Fruit fly (Drosophila melanogaster) whole organism, embryonic: ENCODE measurements around the gene CG14174.

Experiments used
- Abd-B ChIP-seq: fragments of 200-800 bp; sonication (Bioruptor generic); optimal IDR thresholded peaks from 2 replicates; lab custom pipeline; 2018; ENCODE audit warnings: missing biosample characterization, mild to moderate bottlenecking, missing genetic modification characterization, moderate library complexity
- Aef1 ChIP-seq: fragments of 200-800 bp; sonication (Bioruptor generic); IDR thresholded peaks from 3 replicates; pipeline ENCODE4 v1.3.6; 2022; ENCODE audit warnings: missing biosample characterization, missing genetic modification characterization
- CG10267 ChIP-seq: fragments of 200-800 bp; sonication (Bioruptor generic); optimal IDR thresholded peaks from 2 replicates; lab custom pipeline; 2018; ENCODE audit warnings: missing biosample characterization, mild to moderate bottlenecking, missing genetic modification characterization, moderate library complexity
- CG11504 ChIP-seq: fragments of 200-800 bp; sonication (Bioruptor generic); optimal IDR thresholded peaks from 3 replicates; lab custom pipeline; 2019; ENCODE audit warnings: missing biosample characterization, mild to moderate bottlenecking, missing genetic modification characterization, moderate library complexity
- CG11695 ChIP-seq: fragments of 200-800 bp; sonication (Bioruptor generic); IDR thresholded peaks from 3 replicates; pipeline ENCODE4 v1.3.6; 2022; ENCODE audit warnings: missing biosample characterization, missing genetic modification characterization
- CG12391 ChIP-seq: fragments of 200-800 bp; sonication (Bioruptor generic); optimal IDR thresholded peaks from 3 replicates; lab custom pipeline; 2018; ENCODE audit warnings: missing biosample characterization, mild to moderate bottlenecking, missing genetic modification characterization, moderate library complexity
- CG13624 ChIP-seq: fragments of 200-800 bp; sonication (Bioruptor generic); optimal IDR thresholded peaks from 2 replicates; lab custom pipeline; 2016; ENCODE audit warnings: missing biosample characterization, missing genetic modification characterization
- CG14014 ChIP-seq: fragments of 200-800 bp; sonication (Bioruptor generic); IDR thresholded peaks from 2 replicates; pipeline ENCODE4 v1.3.6; 2022; ENCODE audit warnings: missing biosample characterization, missing genetic modification characterization
- CG14965 ChIP-seq: fragments of 200-800 bp; sonication (Bioruptor generic); optimal IDR thresholded peaks from 2 replicates; lab custom pipeline; 2016; ENCODE audit warnings: missing biosample characterization, missing genetic modification characterization, borderline replicate concordance
- CG17359 ChIP-seq: fragments of 200-800 bp; sonication (Bioruptor generic); optimal IDR thresholded peaks from 3 replicates; lab custom pipeline; 2018; ENCODE audit warnings: missing biosample characterization, mild to moderate bottlenecking, missing genetic modification characterization, moderate library complexity
- CG17802 ChIP-seq: fragments of 200-800 bp; sonication (Bioruptor generic); optimal IDR thresholded peaks from 2 replicates; lab custom pipeline; 2018; ENCODE audit warnings: missing biosample characterization, mild to moderate bottlenecking, missing genetic modification characterization, moderate library complexity
- CG1792 ChIP-seq: fragments of 200-800 bp; sonication (Bioruptor generic); optimal IDR thresholded peaks from 2 replicates; lab custom pipeline; 2016; ENCODE audit warnings: missing biosample characterization, missing genetic modification characterization
- CG31388 ChIP-seq: fragments of 200-800 bp; sonication (Bioruptor generic); optimal IDR thresholded peaks from 2 replicates; lab custom pipeline; 2016; ENCODE audit warnings: missing biosample characterization, missing genetic modification characterization
- CG31441 ChIP-seq: fragments of 200-800 bp; sonication (Bioruptor generic); IDR thresholded peaks from 2 replicates; pipeline ENCODE4 v1.3.6; 2022; ENCODE audit warnings: missing biosample characterization, missing genetic modification characterization
- CG3838 ChIP-seq: fragments of 200-800 bp; sonication (Bioruptor generic); optimal IDR thresholded peaks from 3 replicates; lab custom pipeline; 2016; ENCODE audit warnings: missing biosample characterization, missing genetic modification characterization
- CG4424 ChIP-seq: fragments of 200-800 bp; sonication (Bioruptor generic); optimal IDR thresholded peaks from 3 replicates; lab custom pipeline; 2016; ENCODE audit warnings: missing biosample characterization, missing genetic modification characterization
- CG4820 ChIP-seq: fragments of 200-800 bp; sonication (Bioruptor generic); optimal IDR thresholded peaks from 3 replicates; lab custom pipeline; 2016; ENCODE audit warnings: missing biosample characterization, missing genetic modification characterization
- CG8290 ChIP-seq, 3 experiments: fragments of 200-800 bp; sonication (Bioruptor generic); optimal IDR thresholded peaks; 2 replicates each; lab custom pipeline; 2016 to 2019; ENCODE audit warnings: missing biosample characterization in 3 of 3, missing genetic modification characterization in 3 of 3, mild to moderate bottlenecking in 2 of 3, moderate library complexity in 1 of 3
- CG8765 ChIP-seq: fragments of 200-800 bp; sonication (Bioruptor generic); IDR thresholded peaks from 2 replicates; pipeline ENCODE4 v1.3.6; 2022; ENCODE audit warnings: missing biosample characterization, missing genetic modification characterization
- Chrac-16 ChIP-seq: fragments of 200-800 bp; sonication (Bioruptor generic); optimal IDR thresholded peaks from 3 replicates; lab custom pipeline; 2016; ENCODE audit warnings: missing biosample characterization, missing genetic modification characterization
- CrebB ChIP-seq: fragments of 200-800 bp; sonication (Bioruptor generic); optimal IDR thresholded peaks from 3 replicates; lab custom pipeline; 2018; ENCODE audit warnings: missing biosample characterization, mild to moderate bottlenecking, missing genetic modification characterization
- D19A ChIP-seq: fragments of 200-800 bp; optimal IDR thresholded peaks from 3 replicates; lab custom pipeline; 2019; ENCODE audit warnings: missing biosample characterization, mild to moderate bottlenecking, missing genetic modification characterization, moderate library complexity
- ERR ChIP-seq: fragments of 200-800 bp; sonication (Bioruptor generic); optimal IDR thresholded peaks from 2 replicates; lab custom pipeline; 2016; ENCODE audit warnings: missing biosample characterization, missing genetic modification characterization
- Eip74EF ChIP-seq, 2 experiments: fragments of 200-800 bp in 1 of 2; fragments of >200 bp in 1 of 2; sonication (Bioruptor generic) in 1 of 2; optimal IDR thresholded peaks; 2 replicates each; lab custom pipeline; 2017 to 2019; ENCODE audit warnings: missing biosample characterization in 2 of 2, missing genetic modification characterization in 2 of 2, mild to moderate bottlenecking in 1 of 2, moderate library complexity in 1 of 2
- Ets65A ChIP-seq: fragments of 200-800 bp; sonication (Bioruptor generic); peaks from one replicate; lab custom pipeline; 2016; ENCODE audit warnings: missing biosample characterization, missing genetic modification characterization
- GATAe ChIP-seq: fragments of 200-800 bp; sonication (Bioruptor generic); conservative IDR thresholded peaks from 2 replicates; pipeline ENCODE4 v1.3.6; 2022; ENCODE audit warnings: missing biosample characterization, missing genetic modification characterization
- Jarid2 ChIP-seq: fragments of 200-800 bp; sonication (Bioruptor generic); optimal IDR thresholded peaks from 3 replicates; lab custom pipeline; 2017; ENCODE audit warnings: mild to moderate bottlenecking, missing biosample characterization, missing genetic modification reagents, missing genetic modification characterization
- NFAT ChIP-seq: fragments of 200-800 bp; sonication (Bioruptor generic); IDR thresholded peaks from 2 replicates; pipeline ENCODE4 v1.3.6; 2022; ENCODE audit warnings: missing biosample characterization, missing genetic modification characterization
- NfI ChIP-seq: fragments of 200-800 bp; sonication (Bioruptor generic); optimal IDR thresholded peaks from 3 replicates; lab custom pipeline; 2018; ENCODE audit warnings: missing biosample characterization, mild to moderate bottlenecking, missing genetic modification characterization, moderate library complexity
- Six4 ChIP-seq: fragments of 200-800 bp; sonication (Bioruptor generic); optimal IDR thresholded peaks from 2 replicates; lab custom pipeline; 2016; ENCODE audit warnings: missing biosample characterization, missing genetic modification characterization
- Sox102F ChIP-seq: fragments of 200-800 bp; sonication (Bioruptor generic); optimal IDR thresholded peaks from 2 replicates; lab custom pipeline; 2018; ENCODE audit warnings: missing biosample characterization, mild to moderate bottlenecking, missing genetic modification characterization, moderate library complexity
- al ChIP-seq: fragments of 200-800 bp; sonication (Bioruptor generic); IDR thresholded peaks from 2 replicates; pipeline ENCODE4 v1.3.6; 2022; ENCODE audit warnings: missing biosample characterization, missing genetic modification characterization
- corto ChIP-seq: fragments of 200-800 bp; sonication (Bioruptor generic); optimal IDR thresholded peaks from 2 replicates; lab custom pipeline; 2016; ENCODE audit warnings: missing biosample characterization, mild to moderate bottlenecking, missing genetic modification characterization, moderate library complexity
- dan ChIP-seq: fragments of 200-800 bp; sonication (Bioruptor generic); IDR thresholded peaks from 2 replicates; pipeline ENCODE4 v1.3.6; 2022; ENCODE audit warnings: missing biosample characterization, missing genetic modification characterization
- ems ChIP-seq: fragments of 200-800 bp; sonication (Bioruptor generic); optimal IDR thresholded peaks from 3 replicates; lab custom pipeline; 2016; ENCODE audit warnings: missing biosample characterization, missing genetic modification characterization
- ewg ChIP-seq: fragments of 200-800 bp; sonication (Bioruptor generic); optimal IDR thresholded peaks from 3 replicates; lab custom pipeline; 2017; ENCODE audit warnings: mild to moderate bottlenecking, missing biosample characterization, missing genetic modification reagents, missing genetic modification characterization
- her ChIP-seq: fragments of 200-800 bp; sonication (Bioruptor generic); optimal IDR thresholded peaks from 2 replicates; lab custom pipeline; 2016; ENCODE audit warnings: missing biosample characterization, missing genetic modification characterization
- jumu ChIP-seq: fragments of 200-800 bp; sonication (Bioruptor generic); optimal IDR thresholded peaks from 3 replicates; lab custom pipeline; 2016; ENCODE audit warnings: missing biosample characterization, missing genetic modification characterization
- knrl ChIP-seq: fragments of 200-800 bp; sonication (Bioruptor generic); IDR thresholded peaks from 3 replicates; pipeline ENCODE4 v1.3.6; 2022; ENCODE audit warnings: missing biosample characterization, missing genetic modification characterization; ENCODE audit not compliant: partially characterized antibody
- lola ChIP-seq, 3 experiments: fragments of >200 bp in 2 of 3; fragments of 200-800 bp in 1 of 3; sonication (Bioruptor generic) in 1 of 3; optimal IDR thresholded peaks; 2 replicates each; lab custom pipeline; 2017 to 2019; ENCODE audit warnings: missing biosample characterization in 3 of 3, missing genetic modification characterization in 3 of 3, mild to moderate bottlenecking in 1 of 3, moderate library complexity in 1 of 3
- mld ChIP-seq: fragments of 200-800 bp; sonication (Bioruptor generic); IDR thresholded peaks from 3 replicates; pipeline ENCODE4 v1.3.6; 2022; ENCODE audit warnings: missing biosample characterization, missing genetic modification characterization; ENCODE audit not compliant: partially characterized antibody
- onecut ChIP-seq: fragments of 200-800 bp; sonication (Bioruptor generic); IDR thresholded peaks from 2 replicates; pipeline ENCODE4 v1.3.6; 2022; ENCODE audit warnings: missing biosample characterization, missing genetic modification characterization
- phol ChIP-seq: fragments of 200-800 bp; sonication (Bioruptor generic); optimal IDR thresholded peaks from 3 replicates; lab custom pipeline; 2018; ENCODE audit warnings: missing biosample characterization, mild to moderate bottlenecking, missing genetic modification characterization, moderate library complexity
- repo ChIP-seq: fragments of 200-800 bp; sonication (Bioruptor generic); optimal IDR thresholded peaks from 2 replicates; lab custom pipeline; 2016; ENCODE audit warnings: missing biosample characterization, missing genetic modification characterization
- sim ChIP-seq: fragments of 200-800 bp; sonication (Bioruptor generic); IDR thresholded peaks from 2 replicates; pipeline ENCODE4 v1.3.6; 2022; ENCODE audit warnings: missing biosample characterization, missing genetic modification characterization
- sna ChIP-seq: fragments of 200-800 bp; sonication (Bioruptor generic); IDR thresholded peaks from 2 replicates; pipeline ENCODE4 v1.3.6; 2022; ENCODE audit warnings: missing biosample characterization, missing genetic modification characterization; ENCODE audit not compliant: partially characterized antibody
- sob ChIP-seq: fragments of 200-800 bp; sonication (Bioruptor generic); IDR thresholded peaks from 2 replicates; pipeline ENCODE4 v1.3.6; 2022; ENCODE audit warnings: missing biosample characterization, missing genetic modification characterization
- stc ChIP-seq: fragments of 200-800 bp; sonication (Bioruptor generic); IDR thresholded peaks from 2 replicates; pipeline ENCODE4 v1.3.6; 2022; ENCODE audit warnings: missing biosample characterization, missing genetic modification characterization
- wek ChIP-seq: fragments of 200-800 bp; sonication (Bioruptor generic); optimal IDR thresholded peaks from 3 replicates; lab custom pipeline; 2018; ENCODE audit warnings: missing biosample characterization, mild to moderate bottlenecking, missing genetic modification characterization, moderate library complexity

The CG14174 gene

dm6 chr3L:9718929-9719328 lies at the start of gene CG14174, which contains the start of gene CG18178 (continued):
- TF ChIP-seq Aef1 (GFP tag; lab: Robert Waterston, UW) (peak; percentile 65), NfI (GFP tag; lab: Kevin White, UChicago) (peak; percentile 76), ewg (GFP tag; lab: Kevin White, UChicago) (peak; percentile 34), onecut (peak; percentile 31; the same call in 1 of the 2 replicates), phol (tag; lab: Kevin White, UChicago) (peak; percentile 77), Jarid2 (GFP tag; lab: Kevin White, UChicago) (no peak), CG31388 (GFP tag; lab: Kevin White, UChicago) (no peak), Abd-B (GFP tag; lab: Kevin White, UChicago) (peak; percentile 67), wek (GFP tag; lab: Kevin White, UChicago) (no peak), GATAe (GFP tag; lab: Robert Waterston, UW) (0 out of 2 replicates have a peak, but pooled peaks have one; percentile 22), Ets65A (GFP tag; lab: Kevin White, UChicago) (peak; percentile 64), her (GFP tag; lab: Kevin White, UChicago) (no peak), ems (GFP tag; lab: Kevin White, UChicago) (no peak), CG4424 (GFP tag; lab: Kevin White, UChicago) (peak; percentile 74), CG17802 (tag; lab: Kevin White, UChicago) (peak; percentile 54), CG14965 (GFP tag; lab: Kevin White, UChicago) (no peak), CG8765 (GFP tag; lab: Robert Waterston, UW) (0 out of 2 replicates have a peak, but pooled peaks have one; percentile 14), NFAT (no peak), Sox102F (GFP tag; lab: Kevin White, UChicago) (peak; percentile 71), D19A (tag; lab: Kevin White, UChicago) (peak; percentile 61), Chrac-16 (peak; percentile 67), CG17359 (peak; percentile 53), CG3838 (GFP tag; lab: Kevin White, UChicago) (no peak), CrebB (peak; percentile 14), mld (GFP tag; lab: Robert Waterston, UW) (no peak), corto (GFP tag; lab: Kevin White, UChicago) (no peak), sna (GFP tag; lab: Robert Waterston, UW) (0 out of 2 replicates have a peak, but pooled peaks have one; percentile 22), CG13624 (GFP tag; lab: Kevin White, UChicago) (no peak), sob (GFP tag; lab: Robert Waterston, UW) (peak; percentile 80), CG4820 (GFP tag; lab: Kevin White, UChicago) (peak; percentile 81), Eip74EF (GFP tag; optimal IDR thresholded peaks at IDR 0.05; lab: Kevin White, UChicago) (no peak), CG1792 (GFP tag; lab: Kevin White, UChicago) (no peak), jumu (GFP tag; lab: Kevin White, UChicago) (no peak), CG8290 (GFP tag; optimal IDR thresholded peaks at IDR 0.05; lab: Kevin White, UChicago) (peak; percentile 65), CG8290 (tag; optimal IDR thresholded peaks at IDR 0.05; lab: Kevin White, UChicago) (no peak), CG31441 (peak; percentile 69), CG11695 (GFP tag; lab: Robert Waterston, UW) (peak; percentile 49; the same call in 1 of the 3 replicates), dan (GFP tag; lab: Robert Waterston, UW) (no peak), CG14014 (GFP tag; lab: Robert Waterston, UW) (peak; percentile 63; the same call in 1 of the 2 replicates), lola (GFP tag; optimal IDR thresholded peaks at IDR 0.05; lab: Kevin White, UChicago) (peak in 1 of 3 experiments; percentile 75), CG12391 (tag; lab: Kevin White, UChicago) (peak; percentile 89), CG10267 (tag; lab: Kevin White, UChicago) (peak; percentile 76), Six4 (GFP tag; lab: Kevin White, UChicago) (peak; percentile 51), sim (GFP tag; lab: Robert Waterston, UW) (no peak), ERR (GFP tag; lab: Kevin White, UChicago) (no peak), CG11504 (tag; lab: Kevin White, UChicago) (peak; percentile 78), stc (0 out of 2 replicates have a peak, but pooled peaks have one; percentile 35), al (peak; percentile 44; the same call in 1 of the 2 replicates), repo (GFP tag; lab: Kevin White, UChicago) (no peak), knrl (0 out of 3 replicates have a peak, but pooled peaks have one; percentile 26)
